Worm (Caenorhabditis elegans) whole organism, mixed stage, embryonic: ENCODE results near the gene K08H2.3.

Source experiments
- nhr-2 ChIP-seq: fragments of 150-350 bp; optimal IDR thresholded peaks from 2 replicates; lab custom pipeline; 2014; ENCODE audit warnings: missing biosample characterization, missing genetic modification characterization
- nhr-28 ChIP-seq: fragments of 150-350 bp; optimal IDR thresholded peaks from 2 replicates; lab custom pipeline; 2014; ENCODE audit warnings: missing biosample characterization, missing genetic modification characterization

DNA sequence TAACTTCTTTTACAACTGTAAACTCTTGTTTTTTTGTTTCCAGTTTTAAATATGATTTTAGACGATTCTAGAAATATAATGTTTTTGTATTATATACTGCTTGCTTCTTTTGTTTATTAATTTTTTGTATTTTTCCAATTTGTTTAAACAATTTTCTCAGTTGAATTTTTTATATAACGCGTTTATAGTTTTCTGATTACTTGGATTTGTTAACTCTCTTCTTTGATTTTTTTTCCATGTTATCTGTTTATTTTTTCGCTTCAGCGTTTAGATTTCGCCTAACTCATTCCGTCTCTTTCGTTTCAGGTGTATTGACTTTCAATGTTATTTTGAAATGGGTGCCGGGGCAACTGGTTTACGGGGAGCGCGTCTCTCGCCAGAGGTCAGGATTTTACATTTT lies 46.3 kb upstream of the K08H2.3 start, which contains the start of gene gpa-6:
- no peak for TF ChIP-seq nhr-2 (tag; lab: Kevin White, UChicago)
- no peak for TF ChIP-seq nhr-28 (tag; lab: Kevin White, UChicago)
